Worm (Caenorhabditis elegans) whole organism, L4 larva: ENCODE data around the gene Y43F8C.5.

ENCODE experiments used
- R02D3.7 ChIP-seq: fragments of 150-350 bp; sonication (generic microtip); optimal IDR thresholded peaks from 3 replicates; lab custom pipeline; 2014; ENCODE audit warnings: missing biosample characterization, missing genetic modification characterization
- duxl-1 ChIP-seq: sonication (generic microtip); optimal IDR thresholded peaks from 2 replicates; lab custom pipeline; 2016; ENCODE audit warnings: mild to moderate bottlenecking, missing genetic modification characterization, moderate library complexity, missing compliant biosample characterization; ENCODE audit not compliant: poor library complexity
- nhr-76 ChIP-seq: fragments of 150-350 bp; optimal IDR thresholded peaks from 2 replicates; lab custom pipeline; 2014; ENCODE audit warnings: missing biosample characterization, missing genetic modification characterization
- nhr-77 ChIP-seq: fragments of 150-350 bp; optimal IDR thresholded peaks from 2 replicates; lab custom pipeline; 2014; ENCODE audit warnings: missing biosample characterization, missing genetic modification characterization

ce11 chrV:19636194-19636584, 3.7 kb upstream of the Y43F8C.5 start:
- TF ChIP-seq duxl-1 (tag; lab: Kevin White, UChicago) (no peak), nhr-76 (tag; lab: Kevin White, UChicago) (no peak), R02D3.7 (tag; lab: Kevin White, UChicago) (no peak), nhr-77 (tag; lab: Kevin White, UChicago) (no peak)
